Fruit fly (Drosophila melanogaster) whole organism, embryonic: ENCODE measurements around the gene CG13026.

Experiments
- CG10431 ChIP-seq: fragments of 200-800 bp; sonication (Bioruptor generic); optimal IDR thresholded peaks from 3 replicates; lab custom pipeline; 2018; ENCODE audit warnings: missing biosample characterization, mild to moderate bottlenecking, missing genetic modification characterization
- CG11696 ChIP-seq: fragments of 200-800 bp; sonication (Bioruptor generic); IDR thresholded peaks from 2 replicates; pipeline ENCODE4 v1.3.6; 2022; ENCODE audit warnings: missing biosample characterization, missing genetic modification characterization
- CG12769 ChIP-seq: fragments of 200-800 bp; sonication (Bioruptor generic); optimal IDR thresholded peaks from 2 replicates; lab custom pipeline; 2019; ENCODE audit warnings: missing biosample characterization, mild to moderate bottlenecking, missing genetic modification characterization, moderate library complexity
- CG13123 ChIP-seq: fragments of 200-800 bp; sonication (Bioruptor generic); optimal IDR thresholded peaks from 2 replicates; lab custom pipeline; 2016; ENCODE audit warnings: missing biosample characterization, missing genetic modification characterization
- CG13894 ChIP-seq: fragments of 200-800 bp; sonication (Bioruptor generic); optimal IDR thresholded peaks from 3 replicates; lab custom pipeline; 2018; ENCODE audit warnings: missing biosample characterization, mild to moderate bottlenecking, missing genetic modification characterization, moderate library complexity
- CG14860 ChIP-seq: fragments of 200-800 bp; sonication (Bioruptor generic); IDR thresholded peaks from 3 replicates; pipeline ENCODE4 v1.3.6; 2022; ENCODE audit warnings: missing biosample characterization, missing genetic modification characterization; ENCODE audit not compliant: partially characterized antibody
- CG15269 ChIP-seq: fragments of 200-800 bp; sonication (Bioruptor generic); optimal IDR thresholded peaks from 2 replicates; lab custom pipeline; 2018; ENCODE audit warnings: missing biosample characterization, mild to moderate bottlenecking, missing genetic modification characterization, moderate library complexity
- CG15514 ChIP-seq: fragments of 200-800 bp; sonication (Bioruptor generic); optimal IDR thresholded peaks from 3 replicates; lab custom pipeline; 2017; ENCODE audit warnings: missing biosample characterization, missing genetic modification characterization, mild to moderate bottlenecking, moderate library complexity, missing genetic modification reagents
- CG18764 ChIP-seq: fragments of 200-800 bp; sonication (Bioruptor generic); optimal IDR thresholded peaks from 3 replicates; lab custom pipeline; 2016; ENCODE audit warnings: missing biosample characterization, missing genetic modification characterization
- CG34376 ChIP-seq: fragments of 200-800 bp; sonication (Bioruptor generic); optimal IDR thresholded peaks from 2 replicates; lab custom pipeline; 2018; ENCODE audit warnings: missing biosample characterization, mild to moderate bottlenecking, missing genetic modification characterization
- CG4424 ChIP-seq: fragments of 200-800 bp; sonication (Bioruptor generic); optimal IDR thresholded peaks from 3 replicates; lab custom pipeline; 2016; ENCODE audit warnings: missing biosample characterization, missing genetic modification characterization
- CG7271 ChIP-seq: fragments of 200-800 bp; sonication (Bioruptor generic); optimal IDR thresholded peaks from 2 replicates; lab custom pipeline; 2018; ENCODE audit warnings: missing biosample characterization, mild to moderate bottlenecking, missing genetic modification characterization, moderate library complexity
- CG7987 ChIP-seq: fragments of 200-800 bp; sonication (Bioruptor generic); optimal IDR thresholded peaks from 2 replicates; lab custom pipeline; 2018; ENCODE audit warnings: missing biosample characterization, mild to moderate bottlenecking, missing genetic modification characterization, moderate library complexity
- CG8290 ChIP-seq, 3 experiments: fragments of 200-800 bp; sonication (Bioruptor generic); optimal IDR thresholded peaks; 2 replicates each; lab custom pipeline; 2016 to 2019; ENCODE audit warnings: missing biosample characterization in 3 of 3, missing genetic modification characterization in 3 of 3, mild to moderate bottlenecking in 2 of 3, moderate library complexity in 1 of 3
- CG8944 ChIP-seq: fragments of 200-800 bp; sonication (Bioruptor generic); optimal IDR thresholded peaks from 3 replicates; lab custom pipeline; 2016; ENCODE audit warnings: missing biosample characterization, missing genetic modification characterization
- CG9797 ChIP-seq: fragments of 200-800 bp; sonication (Bioruptor generic); optimal IDR thresholded peaks from 3 replicates; lab custom pipeline; 2018; ENCODE audit warnings: missing biosample characterization, mild to moderate bottlenecking, missing genetic modification characterization
- CG9876 ChIP-seq: fragments of 200-800 bp; sonication (Bioruptor generic); optimal IDR thresholded peaks from 2 replicates; lab custom pipeline; 2016; ENCODE audit warnings: missing biosample characterization, missing genetic modification characterization
- CHES-1-like ChIP-seq: fragments of 200-800 bp; sonication (Bioruptor generic); optimal IDR thresholded peaks from 2 replicates; lab custom pipeline; 2016; ENCODE audit warnings: missing biosample characterization, missing genetic modification characterization
- Chrac-16 ChIP-seq: fragments of 200-800 bp; sonication (Bioruptor generic); optimal IDR thresholded peaks from 3 replicates; lab custom pipeline; 2016; ENCODE audit warnings: missing biosample characterization, missing genetic modification characterization
- CrebB ChIP-seq: fragments of 200-800 bp; sonication (Bioruptor generic); optimal IDR thresholded peaks from 3 replicates; lab custom pipeline; 2018; ENCODE audit warnings: missing biosample characterization, mild to moderate bottlenecking, missing genetic modification characterization
- Dref ChIP-seq: fragments of 200-800 bp; sonication (Bioruptor generic); IDR thresholded peaks from 2 replicates; pipeline ENCODE4 v1.3.6; 2022; ENCODE audit warnings: missing biosample characterization, missing genetic modification characterization
- E2f2 ChIP-seq: fragments of 200-800 bp; sonication (Bioruptor generic); IDR thresholded peaks from 2 replicates; pipeline ENCODE4 v1.3.6; 2022; ENCODE audit warnings: missing biosample characterization, missing genetic modification characterization
- Fer3 ChIP-seq: fragments of 200-800 bp; sonication (Bioruptor generic); optimal IDR thresholded peaks from 2 replicates; lab custom pipeline; 2018; ENCODE audit warnings: missing biosample characterization, mild to moderate bottlenecking, missing genetic modification characterization, moderate library complexity
- HHEX ChIP-seq: fragments of 200-800 bp; sonication (Bioruptor generic); optimal IDR thresholded peaks from 3 replicates; lab custom pipeline; 2017; ENCODE audit warnings: missing biosample characterization, mild to moderate bottlenecking, missing genetic modification characterization, missing genetic modification reagents
- Hr39 ChIP-seq: fragments of >200 bp; optimal IDR thresholded peaks from 2 replicates; lab custom pipeline; 2017
- MTF-1 ChIP-seq: fragments of 200-800 bp; sonication (Bioruptor generic); optimal IDR thresholded peaks from 2 replicates; lab custom pipeline; 2018; ENCODE audit warnings: missing biosample characterization, mild to moderate bottlenecking, missing genetic modification characterization, borderline replicate concordance
- Med ChIP-seq: fragments of 200-800 bp; sonication (Bioruptor generic); peaks from one replicate; lab custom pipeline; 2016; ENCODE audit warnings: missing biosample characterization, missing genetic modification characterization, mild to moderate bottlenecking, inconsistent platforms, moderate library complexity
- Mes4 ChIP-seq: fragments of 200-800 bp; sonication (Bioruptor generic); optimal IDR thresholded peaks from 2 replicates; lab custom pipeline; 2016; ENCODE audit warnings: missing biosample characterization, missing genetic modification characterization
- Nf-YA ChIP-seq: fragments of 200-800 bp; sonication (Bioruptor generic); IDR thresholded peaks from 2 replicates; pipeline ENCODE4 v1.3.6; 2022; ENCODE audit warnings: missing biosample characterization, missing genetic modification characterization
- Nf-YB ChIP-seq: fragments of 200-800 bp; sonication (Bioruptor generic); optimal IDR thresholded peaks from 3 replicates; lab custom pipeline; 2019; ENCODE audit warnings: missing biosample characterization, mild to moderate bottlenecking, missing genetic modification characterization, moderate library complexity
- az2 ChIP-seq: fragments of 200-800 bp; sonication (Bioruptor generic); optimal IDR thresholded peaks from 3 replicates; lab custom pipeline; 2016; ENCODE audit warnings: missing biosample characterization, missing genetic modification characterization
- bsh ChIP-seq, 2 experiments: fragments of 200-800 bp; sonication (Bioruptor generic); optimal IDR thresholded peaks; 2 replicates each; lab custom pipeline; 2017 to 2018; ENCODE audit warnings: mild to moderate bottlenecking in 2 of 2, missing biosample characterization in 2 of 2, missing genetic modification characterization in 2 of 2, moderate library complexity in 1 of 2
- cad ChIP-seq: fragments of >200 bp; optimal IDR thresholded peaks from 2 replicates; lab custom pipeline; 2017; ENCODE audit warnings: missing biosample characterization, missing genetic modification characterization
- da ChIP-seq: fragments of 200-800 bp; sonication (Bioruptor generic); optimal IDR thresholded peaks from 2 replicates; lab custom pipeline; 2016; ENCODE audit warnings: missing biosample characterization, missing genetic modification characterization
- eve ChIP-seq, 2 experiments: fragments of >200 bp; optimal IDR thresholded peaks; 2 replicates each; lab custom pipeline; 2017; ENCODE audit warnings: missing biosample characterization in 2 of 2, missing genetic modification characterization in 2 of 2
- eyg ChIP-seq: fragments of 200-800 bp; sonication (Bioruptor generic); optimal IDR thresholded peaks from 3 replicates; lab custom pipeline; 2016; ENCODE audit warnings: missing biosample characterization, missing genetic modification characterization
- her ChIP-seq: fragments of 200-800 bp; sonication (Bioruptor generic); optimal IDR thresholded peaks from 2 replicates; lab custom pipeline; 2016; ENCODE audit warnings: missing biosample characterization, missing genetic modification characterization
- insv ChIP-seq, 2 experiments: fragments of 200-800 bp; sonication (Bioruptor generic); optimal IDR thresholded peaks; 3 replicates each; lab custom pipeline; 2016 to 2018; ENCODE audit warnings: missing biosample characterization in 2 of 2, missing genetic modification characterization in 2 of 2
- inv ChIP-seq: fragments of 200-800 bp; sonication (Bioruptor generic); IDR thresholded peaks from 2 replicates; pipeline ENCODE4 v1.3.6; 2022; ENCODE audit warnings: missing biosample characterization, missing genetic modification characterization; ENCODE audit not compliant: partially characterized antibody
- jigr1 ChIP-seq: fragments of 200-800 bp; sonication (Bioruptor generic); IDR thresholded peaks from 3 replicates; pipeline ENCODE4 v1.3.6; 2022; ENCODE audit warnings: missing biosample characterization, missing genetic modification characterization
- jing ChIP-seq: fragments of 200-800 bp; sonication (Bioruptor generic); optimal IDR thresholded peaks from 2 replicates; lab custom pipeline; 2018; ENCODE audit warnings: missing biosample characterization, mild to moderate bottlenecking, missing genetic modification characterization
- kay ChIP-seq: fragments of 200-800 bp; sonication (Bioruptor generic); optimal IDR thresholded peaks from 2 replicates; lab custom pipeline; 2016; ENCODE audit warnings: missing biosample characterization, missing genetic modification characterization
- nerfin-1 ChIP-seq: fragments of 200-800 bp; sonication (Bioruptor generic); optimal IDR thresholded peaks from 3 replicates; lab custom pipeline; 2019; ENCODE audit warnings: missing biosample characterization, mild to moderate bottlenecking, missing genetic modification characterization, moderate library complexity
- nerfin-2 ChIP-seq: fragments of 200-800 bp; sonication (Bioruptor generic); IDR thresholded peaks from 2 replicates; pipeline ENCODE4 v1.3.6; 2022; ENCODE audit warnings: missing biosample characterization, missing genetic modification characterization; ENCODE audit not compliant: partially characterized antibody
- p53 ChIP-seq: fragments of 200-800 bp; sonication (Bioruptor generic); optimal IDR thresholded peaks from 2 replicates; lab custom pipeline; 2016; ENCODE audit warnings: missing biosample characterization, missing genetic modification characterization
- pb ChIP-seq: fragments of 200-800 bp; sonication (Bioruptor generic); optimal IDR thresholded peaks from 3 replicates; lab custom pipeline; 2016; ENCODE audit warnings: missing biosample characterization, missing genetic modification characterization
- row ChIP-seq: fragments of 200-800 bp; sonication (Bioruptor generic); IDR thresholded peaks from 3 replicates; pipeline ENCODE4 v1.3.6; 2022; ENCODE audit warnings: missing biosample characterization, missing genetic modification characterization
- sd ChIP-seq: fragments of 200-800 bp; sonication (Bioruptor generic); optimal IDR thresholded peaks from 3 replicates; lab custom pipeline; 2018; ENCODE audit warnings: missing biosample characterization, mild to moderate bottlenecking, missing genetic modification characterization, moderate library complexity
- sens ChIP-seq: fragments of 200-800 bp; sonication (Bioruptor generic); peaks from one replicate; lab custom pipeline; 2016; ENCODE audit warnings: missing biosample characterization, missing genetic modification characterization
- shn ChIP-seq: fragments of 200-800 bp; sonication (Bioruptor generic); optimal IDR thresholded peaks from 3 replicates; lab custom pipeline; 2016; ENCODE audit warnings: missing biosample characterization, missing genetic modification characterization
- zen2 ChIP-seq: fragments of 200-800 bp; sonication (Bioruptor generic); IDR thresholded peaks from 3 replicates; pipeline ENCODE4 v1.3.6; 2022; ENCODE audit warnings: missing biosample characterization, missing genetic modification characterization; ENCODE audit not compliant: partially characterized antibody

The CG13026 gene

DNA sequence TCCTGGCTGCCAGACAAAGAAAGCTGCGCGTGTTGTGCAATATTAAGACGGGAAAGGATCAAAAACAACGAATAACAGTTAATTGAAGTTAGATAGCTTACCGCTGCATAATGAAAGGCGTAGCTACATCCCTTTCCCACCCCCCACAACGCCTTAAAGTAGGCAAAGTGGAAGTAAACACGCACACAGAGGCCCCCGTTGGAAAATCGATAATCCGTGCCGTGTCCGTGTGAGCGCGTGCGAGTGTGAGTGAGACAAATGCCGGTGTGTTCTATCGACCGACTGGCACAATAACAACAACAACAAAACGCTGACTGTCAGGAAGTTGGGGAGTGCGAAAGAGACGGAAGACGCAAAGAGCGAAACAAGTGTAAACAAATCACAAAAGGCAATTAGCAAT lies 13.6 kb downstream of the CG13026 start (continued):
- TF ChIP-seq CG13894 (tag; lab: Kevin White, UChicago) (no peak), sens (no peak), CG18764 (GFP tag; lab: Kevin White, UChicago) (no peak), pb (GFP tag; lab: Kevin White, UChicago) (no peak), zen2 (GFP tag; lab: Robert Waterston, UW) (no peak), eve (GFP tag; optimal IDR thresholded peaks at IDR 0.05; lab: Kevin White, UChicago) (no peak), Chrac-16 (GFP tag; lab: Kevin White, UChicago) (no peak), Nf-YA (GFP tag; lab: Robert Waterston, UW) (no peak), E2f2 (GFP tag; lab: Robert Waterston, UW) (no peak), CrebB (tag; lab: Kevin White, UChicago) (no peak), da (GFP tag; lab: Kevin White, UChicago) (no peak), CHES-1-like (GFP tag; lab: Kevin White, UChicago) (no peak), cad (GFP tag; lab: Kevin White, UChicago) (no peak), CG13123 (GFP tag; lab: Kevin White, UChicago) (no peak), Nf-YB (GFP tag; lab: Kevin White, UChicago) (no peak), CG34376 (GFP tag; lab: Kevin White, UChicago) (no peak), CG8944 (GFP tag; lab: Kevin White, UChicago) (no peak), bsh (GFP tag; optimal IDR thresholded peaks at IDR 0.05; lab: Kevin White, UChicago) (no peak), Dref (GFP tag; lab: Robert Waterston, UW) (0 out of 2 replicates have a peak, but pooled peaks have one; percentile 11), p53 (GFP tag; lab: Kevin White, UChicago) (no peak), Med (GFP tag; lab: Kevin White, UChicago) (no peak), eyg (GFP tag; lab: Kevin White, UChicago) (no peak), nerfin-2 (0 out of 2 replicates have a peak, but pooled peaks have one; percentile 11), row (GFP tag; lab: Robert Waterston, UW) (no peak), CG15269 (tag; lab: Kevin White, UChicago) (no peak), Mes4 (GFP tag; lab: Kevin White, UChicago) (no peak), MTF-1 (no peak), CG12769 (tag; lab: Kevin White, UChicago) (no peak), nerfin-1 (tag; lab: Kevin White, UChicago) (peak; percentile 66), CG10431 (GFP tag; lab: Kevin White, UChicago) (no peak), HHEX (GFP tag; lab: Kevin White, UChicago) (no peak), CG9797 (GFP tag; lab: Kevin White, UChicago) (no peak), sd (tag; lab: Kevin White, UChicago) (no peak), inv (GFP tag; lab: Robert Waterston, UW) (no peak), CG4424 (no peak), az2 (GFP tag; lab: Kevin White, UChicago) (no peak), kay (no peak), jing (no peak), insv (GFP tag; optimal IDR thresholded peaks at IDR 0.05; lab: Kevin White, UChicago) (no peak), jigr1 (GFP tag; lab: Robert Waterston, UW) (no peak), CG14860 (no peak), her (GFP tag; lab: Kevin White, UChicago) (no peak), CG7271 (tag; lab: Kevin White, UChicago) (no peak), shn (GFP tag; lab: Kevin White, UChicago) (no peak), CG15514 (GFP tag; lab: Kevin White, UChicago) (no peak), CG8290 (GFP tag; optimal IDR thresholded peaks at IDR 0.05; lab: Kevin White, UChicago) (peak; percentile 60), CG8290 (tag; optimal IDR thresholded peaks at IDR 0.05; lab: Kevin White, UChicago) (peak in 1 of 2 experiments; percentile 97), CG11696 (GFP tag; lab: Robert Waterston, UW) (no peak), CG7987 (GFP tag; lab: Kevin White, UChicago) (no peak), Hr39 (lab: Kevin White, UChicago) (no peak), Fer3 (tag; lab: Kevin White, UChicago) (no peak), CG9876 (GFP tag; lab: Kevin White, UChicago) (no peak)
